Fruit fly (Drosophila melanogaster) whole organism, pupa: Measurements from ENCODE around the gene Dysb.

Experiments
- CG10348 ChIP-seq: fragments of 200-800 bp; sonication (Bioruptor generic); IDR thresholded peaks from 2 replicates; pipeline ENCODE4 v1.3.6; 2022; ENCODE audit warnings: missing biosample characterization, missing genetic modification characterization
- CG12605 ChIP-seq: fragments of 200-800 bp; sonication (Bioruptor generic); IDR thresholded peaks from 2 replicates; pipeline ENCODE4 v1.3.6; 2022; ENCODE audit warnings: missing biosample characterization, missing genetic modification characterization
- CG13204 ChIP-seq: fragments of 200-800 bp; sonication (Bioruptor generic); optimal IDR thresholded peaks from 2 replicates; lab custom pipeline; 2018; ENCODE audit warnings: missing biosample characterization, mild to moderate bottlenecking, missing genetic modification characterization, moderate library complexity
- CG14655 ChIP-seq: fragments of 200-800 bp; sonication (Bioruptor generic); optimal IDR thresholded peaks from 3 replicates; lab custom pipeline; 2017; ENCODE audit warnings: mild to moderate bottlenecking, missing biosample characterization, missing genetic modification reagents, missing genetic modification characterization
- CG15710 ChIP-seq: fragments of 200-800 bp; sonication (Bioruptor generic); optimal IDR thresholded peaks from 2 replicates; lab custom pipeline; 2018; ENCODE audit warnings: missing biosample characterization, mild to moderate bottlenecking, missing genetic modification characterization, moderate library complexity
- CG17806 ChIP-seq: fragments of 200-800 bp; sonication (Bioruptor generic); optimal IDR thresholded peaks from 2 replicates; lab custom pipeline; 2018; ENCODE audit warnings: missing biosample characterization, mild to moderate bottlenecking, missing genetic modification characterization, moderate library complexity
- CG32121 ChIP-seq: fragments of 200-800 bp; sonication (Bioruptor generic); IDR thresholded peaks from 2 replicates; pipeline ENCODE4 v1.3.6; 2022; ENCODE audit warnings: missing biosample characterization, missing genetic modification characterization
- CG34367 ChIP-seq: fragments of 200-800 bp; sonication (Bioruptor generic); optimal IDR thresholded peaks from 2 replicates; lab custom pipeline; 2018; ENCODE audit warnings: missing biosample characterization, mild to moderate bottlenecking, missing genetic modification characterization
- CG4496 ChIP-seq: fragments of 200-800 bp; sonication (Bioruptor generic); IDR thresholded peaks from 3 replicates; pipeline ENCODE4 v1.3.6; 2022; ENCODE audit warnings: missing biosample characterization, missing genetic modification characterization
- CG8159 ChIP-seq: fragments of 200-800 bp; sonication (Bioruptor generic); optimal IDR thresholded peaks from 3 replicates; lab custom pipeline; 2018; ENCODE audit warnings: missing biosample characterization, mild to moderate bottlenecking, missing genetic modification characterization, moderate library complexity
- CG8301 ChIP-seq: fragments of 200-800 bp; sonication (Bioruptor generic); optimal IDR thresholded peaks from 2 replicates; lab custom pipeline; 2018; ENCODE audit warnings: missing biosample characterization, mild to moderate bottlenecking, missing genetic modification characterization
- CG9948 ChIP-seq: fragments of 200-800 bp; sonication (Bioruptor generic); optimal IDR thresholded peaks from 2 replicates; lab custom pipeline; 2018; ENCODE audit warnings: missing biosample characterization, mild to moderate bottlenecking, missing genetic modification characterization, moderate library complexity
- D1 ChIP-seq: fragments of 200-800 bp; sonication (Bioruptor generic); optimal IDR thresholded peaks from 2 replicates; lab custom pipeline; 2018; ENCODE audit warnings: missing biosample characterization, mild to moderate bottlenecking, missing genetic modification characterization, moderate library complexity
- EcR ChIP-seq: fragments of 200-800 bp; sonication (Bioruptor generic); optimal IDR thresholded peaks from 3 replicates; lab custom pipeline; 2019; ENCODE audit warnings: missing biosample characterization, missing genetic modification characterization, mild to moderate bottlenecking, moderate library complexity, missing genetic modification reagents
- Ets98B ChIP-seq: fragments of 200-800 bp; sonication (Bioruptor generic); IDR thresholded peaks from 2 replicates; pipeline ENCODE4 v1.3.6; 2022; ENCODE audit warnings: missing biosample characterization, missing genetic modification characterization
- Pif1A ChIP-seq: fragments of 200-800 bp; sonication (Bioruptor generic); optimal IDR thresholded peaks from 3 replicates; lab custom pipeline; 2016; ENCODE audit warnings: missing biosample characterization, missing genetic modification characterization
- Pif1B ChIP-seq: fragments of 200-800 bp; sonication (Bioruptor generic); optimal IDR thresholded peaks from 3 replicates; lab custom pipeline; 2016; ENCODE audit warnings: missing biosample characterization, missing genetic modification characterization
- Snoo ChIP-seq: fragments of 200-800 bp; sonication (Bioruptor generic); optimal IDR thresholded peaks from 3 replicates; lab custom pipeline; 2017; ENCODE audit warnings: missing biosample characterization, mild to moderate bottlenecking, missing genetic modification characterization, inconsistent platforms
- fd96Ca ChIP-seq: fragments of 200-800 bp; sonication (Bioruptor generic); IDR thresholded peaks from 3 replicates; pipeline ENCODE4 v1.3.6; 2022; ENCODE audit warnings: missing biosample characterization, missing genetic modification characterization
- gl ChIP-seq: fragments of 200-800 bp; sonication (Bioruptor generic); optimal IDR thresholded peaks from 2 replicates; lab custom pipeline; 2018; ENCODE audit warnings: missing biosample characterization, mild to moderate bottlenecking, missing genetic modification characterization
- rn ChIP-seq: fragments of 200-800 bp; sonication (Bioruptor generic); IDR thresholded peaks from 2 replicates; pipeline ENCODE4 v1.3.6; 2022; ENCODE audit warnings: missing biosample characterization, missing genetic modification characterization

The Dysb gene

DNA sequence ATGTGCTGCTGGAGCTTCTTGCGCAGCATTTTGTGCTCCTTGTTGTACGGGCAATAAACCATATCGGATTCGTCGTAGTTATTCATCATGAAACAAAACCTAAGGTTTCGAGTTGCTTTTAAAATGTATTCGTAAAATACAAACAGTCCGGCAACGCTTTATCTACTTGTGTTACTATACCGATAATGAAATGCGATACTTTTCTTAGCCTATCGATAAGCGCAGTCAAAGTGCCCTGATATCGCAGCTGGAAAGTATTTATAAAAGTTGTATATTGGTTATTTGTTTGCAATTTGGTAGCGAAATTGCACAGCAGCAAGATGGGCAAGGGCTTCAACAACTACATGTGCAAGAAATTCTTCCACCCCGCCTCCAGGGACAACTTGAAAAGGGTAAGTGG is 33.8 kb downstream of the Dysb start, which contains the start of the genes arx and CG6843:
Gene arx (minus strand): TSS at position 144 of the 400 bp plus-strand sequence.
Gene CG6843 (plus strand): TSS at position 184 of the 400 bp plus-strand sequence.
- TF ChIP-seq Pif1A (no peak), CG32121 (no peak), CG8159 (tag; lab: Kevin White, UChicago) (no peak), CG12605 (no peak), CG8301 (tag; lab: Kevin White, UChicago) (no peak), CG13204 (GFP tag; lab: Kevin White, UChicago) (no peak), Pif1B (no peak), fd96Ca (GFP tag; lab: Robert Waterston, UW) (no peak), CG14655 (GFP tag; lab: Kevin White, UChicago) (no peak), CG9948 (tag; lab: Kevin White, UChicago) (no peak), CG4496 (GFP tag; lab: Robert Waterston, UW) (no peak), CG17806 (tag; lab: Kevin White, UChicago) (no peak), CG15710 (no peak)

DNA sequence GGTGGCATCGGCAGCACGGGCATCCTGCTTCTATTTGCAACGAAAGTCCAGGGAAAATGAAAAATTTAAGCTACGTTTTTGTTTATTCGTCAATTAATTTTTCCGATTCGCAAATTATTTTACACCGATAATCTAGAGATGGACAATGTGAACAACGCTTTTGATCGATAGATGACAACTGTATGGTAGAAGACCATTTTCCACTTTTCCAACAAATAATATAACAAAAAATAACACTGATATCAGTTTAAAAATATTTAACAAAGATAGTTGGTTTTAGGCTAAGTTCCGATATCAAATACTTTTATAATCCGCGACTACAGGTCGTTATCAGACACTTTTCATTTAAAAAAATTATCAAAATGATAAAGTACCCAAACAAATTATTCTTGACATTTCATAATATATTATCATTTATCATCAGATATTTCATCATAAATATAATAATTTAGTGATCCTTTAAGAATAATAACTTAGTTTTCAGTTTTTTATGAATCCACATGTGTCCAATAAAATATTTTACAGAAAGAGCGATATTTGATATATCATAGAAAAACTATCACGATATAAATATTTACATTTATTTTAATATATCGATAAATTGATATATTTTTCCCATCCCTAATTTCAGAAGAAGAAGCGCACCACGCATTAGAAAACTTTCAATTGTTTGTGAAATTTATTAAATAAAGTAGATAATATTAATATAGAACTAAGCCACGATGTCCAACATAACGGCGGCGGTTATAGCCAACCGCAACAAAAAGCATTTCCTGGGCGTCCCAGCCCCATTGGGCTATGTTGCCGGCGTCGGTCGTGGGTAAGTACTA is 37.4 kb downstream of the Dysb start, which contains the start of the genes CSN1b and Prp6:
Gene CSN1b (minus strand): TSS at position 159 of the 830 bp plus-strand sequence.
Gene Prp6 (plus strand): TSS at position 601 of the 830 bp plus-strand sequence.
- TF ChIP-seq CG4496 (GFP tag; lab: Robert Waterston, UW) (no peak), CG14655 (GFP tag; lab: Kevin White, UChicago) (no peak), CG8159 (tag; lab: Kevin White, UChicago) (no peak), D1 (tag; lab: Kevin White, UChicago) (no peak), Ets98B (GFP tag; lab: Robert Waterston, UW) (no peak), CG13204 (GFP tag; lab: Kevin White, UChicago) (no peak), CG34367 (tag; lab: Kevin White, UChicago) (no peak), Snoo (tag; lab: Kevin White, UChicago) (no peak), rn (GFP tag; lab: Robert Waterston, UW) (no peak), gl (tag; lab: Kevin White, UChicago) (no peak), CG9948 (tag; lab: Kevin White, UChicago) (no peak), CG10348 (no peak)

DNA sequence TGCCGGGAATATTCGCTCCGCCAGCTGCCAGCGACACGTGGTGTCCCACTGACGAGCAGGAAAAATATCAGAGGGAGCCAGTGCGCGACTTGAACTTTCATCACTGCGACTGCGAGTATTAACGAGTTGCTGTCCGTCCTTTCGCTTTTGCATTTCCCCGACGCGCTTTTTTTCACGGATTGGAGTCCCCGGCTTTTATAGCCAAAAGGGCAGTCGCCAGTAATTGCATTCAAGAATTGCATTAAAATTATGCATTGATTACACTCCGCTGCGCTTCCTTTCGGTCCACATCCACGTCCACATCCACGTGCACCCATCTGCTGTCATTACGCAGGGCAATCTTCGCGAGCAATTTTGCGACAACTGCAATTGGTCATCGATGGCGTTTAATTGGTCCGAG is 43.5 kb downstream of the Dysb start, which contains the start of gene Ir75d:
Gene Ir75d (minus strand): TSS at position 101 of the 400 bp plus-strand sequence.
- TF ChIP-seq D1 (tag; lab: Kevin White, UChicago) (no peak), CG14655 (GFP tag; lab: Kevin White, UChicago) (no peak), CG17806 (tag; lab: Kevin White, UChicago) (no peak), CG15710 (no peak), CG13204 (GFP tag; lab: Kevin White, UChicago) (no peak), CG32121 (no peak), Ets98B (GFP tag; lab: Robert Waterston, UW) (no peak), CG8301 (tag; lab: Kevin White, UChicago) (no peak), fd96Ca (GFP tag; lab: Robert Waterston, UW) (no peak), gl (tag; lab: Kevin White, UChicago) (no peak), EcR (GFP tag; lab: Kevin White, UChicago) (no peak), Snoo (tag; lab: Kevin White, UChicago) (no peak), CG12605 (no peak), Pif1B (no peak), CG4496 (GFP tag; lab: Robert Waterston, UW) (no peak), CG10348 (no peak), CG34367 (tag; lab: Kevin White, UChicago) (no peak), CG8159 (tag; lab: Kevin White, UChicago) (no peak)

DNA sequence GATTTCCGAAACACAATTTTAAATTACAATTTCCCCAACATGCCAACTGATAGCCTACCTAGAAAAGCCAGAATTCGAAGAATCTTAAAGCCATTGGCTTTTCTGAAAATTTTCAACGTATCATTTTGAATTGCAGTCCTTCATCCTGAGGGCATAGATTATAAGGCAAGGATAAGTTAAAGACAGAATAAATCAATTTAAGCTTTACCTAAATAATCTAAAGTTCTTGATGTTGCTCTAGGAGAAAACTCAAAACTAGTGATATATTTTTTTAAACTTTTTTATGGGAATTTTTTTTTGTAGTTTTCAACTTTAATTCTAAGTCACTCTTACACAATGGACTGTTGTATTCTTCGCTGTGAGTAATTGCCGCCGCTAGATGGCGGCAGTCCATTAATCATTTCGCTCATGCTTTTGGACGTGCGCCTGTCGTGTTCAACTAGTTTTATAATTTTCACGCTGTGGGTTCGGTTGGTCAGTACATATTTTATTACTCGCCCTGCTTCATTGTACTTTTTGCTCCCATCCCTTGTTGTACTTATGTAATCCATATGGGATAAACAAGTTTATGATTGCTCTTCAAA is 46.6 kb downstream of the Dysb start, which contains the start of gene COX6AL2:
Gene COX6AL2 (minus strand): TSS at position 51 of the 584 bp plus-strand sequence.
- TF ChIP-seq CG8301 (tag; lab: Kevin White, UChicago), result no peak

DNA sequence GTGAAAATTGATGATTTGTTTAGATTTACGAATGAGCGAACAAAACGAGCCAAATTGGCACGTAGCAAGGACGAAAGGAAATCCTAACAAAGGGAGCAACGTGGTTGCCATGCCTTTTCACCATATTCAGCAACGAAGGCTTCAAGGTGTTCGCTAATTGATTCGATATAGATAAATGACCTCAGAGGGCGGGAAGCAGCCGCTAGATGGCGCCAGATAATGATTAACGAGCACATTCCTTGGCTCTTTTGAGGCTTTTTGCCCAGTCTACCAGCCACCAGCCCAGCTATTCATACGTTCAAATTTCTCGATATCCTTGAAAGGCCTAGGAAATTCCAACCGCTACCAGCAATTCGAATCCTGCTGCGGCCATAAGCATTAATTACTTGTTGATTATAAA is 48.9 kb downstream of the Dysb start:
- TF ChIP-seq CG34367 (tag; lab: Kevin White, UChicago) (no peak), CG8159 (tag; lab: Kevin White, UChicago) (no peak), Snoo (tag; lab: Kevin White, UChicago) (no peak), EcR (GFP tag; lab: Kevin White, UChicago) (no peak), Pif1B (no peak), CG8301 (tag; lab: Kevin White, UChicago) (no peak), Ets98B (GFP tag; lab: Robert Waterston, UW) (no peak), CG14655 (GFP tag; lab: Kevin White, UChicago) (no peak), CG32121 (no peak)

DNA sequence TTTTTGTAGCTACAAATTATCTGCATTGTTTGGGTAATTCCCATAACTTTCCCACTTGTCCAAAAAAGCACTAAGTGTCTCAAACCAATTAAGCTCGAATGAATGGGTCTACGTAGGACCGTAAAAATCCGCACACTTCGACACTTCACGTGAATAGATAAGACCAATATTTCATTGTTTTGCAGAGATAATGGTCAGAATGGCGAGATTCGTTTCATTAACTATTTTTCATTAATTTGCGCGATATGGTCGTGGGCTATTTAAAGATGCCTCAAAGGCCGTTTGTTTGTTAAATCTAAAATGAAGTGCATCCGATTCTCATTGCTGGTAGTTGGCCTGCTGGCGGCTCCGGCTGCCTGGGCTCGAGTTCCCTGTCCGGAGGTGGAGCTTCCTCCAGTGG is 49.7 kb downstream of the Dysb start, which contains the start of gene CG6839:
Gene CG6839 (plus strand): TSS at position 301 of the 400 bp plus-strand sequence.
- TF ChIP-seq D1 (tag; lab: Kevin White, UChicago) (no peak), CG9948 (tag; lab: Kevin White, UChicago) (no peak), CG12605 (no peak), Pif1A (no peak)
